Fruit fly (Drosophila melanogaster) whole organism, prepupa: ENCODE results near the gene Sec23.
A peak's percentile ranks its signal among the peaks of the same experiment; 100 is the strongest.

Source experiments
- Blimp-1 ChIP-seq: fragments of 200-800 bp; sonication (Bioruptor generic); optimal IDR thresholded peaks from 3 replicates; lab custom pipeline; 2017; ENCODE audit warnings: missing biosample characterization, missing genetic modification characterization, mild to moderate bottlenecking, moderate library complexity, missing genetic modification reagents
- CG10631 ChIP-seq: fragments of 200-800 bp; sonication (Bioruptor generic); optimal IDR thresholded peaks from 2 replicates; lab custom pipeline; 2016; ENCODE audit warnings: missing biosample characterization, missing genetic modification characterization
- CG11294 ChIP-seq: fragments of 200-800 bp; sonication (Bioruptor generic); IDR thresholded peaks from 2 replicates; pipeline ENCODE4 v1.3.6; 2022; ENCODE audit warnings: missing biosample characterization, missing genetic modification characterization
- CG11762 ChIP-seq: fragments of 200-800 bp; sonication (Bioruptor generic); optimal IDR thresholded peaks from 3 replicates; lab custom pipeline; 2016; ENCODE audit warnings: missing biosample characterization, missing genetic modification characterization; ENCODE audit not compliant: insufficient read depth
- CG11902 ChIP-seq: fragments of 200-800 bp; sonication (Bioruptor generic); optimal IDR thresholded peaks from 3 replicates; lab custom pipeline; 2016; ENCODE audit warnings: missing biosample characterization, missing genetic modification characterization
- CG15336 ChIP-seq: fragments of 200-800 bp; sonication (Bioruptor generic); IDR thresholded peaks from 2 replicates; pipeline ENCODE4 v1.3.6; 2022; ENCODE audit warnings: missing biosample characterization, missing genetic modification characterization
- CG1621 ChIP-seq: fragments of 200-800 bp; sonication (Bioruptor generic); optimal IDR thresholded peaks from 3 replicates; lab custom pipeline; 2018; ENCODE audit warnings: missing biosample characterization, mild to moderate bottlenecking, missing genetic modification characterization
- CG16779 ChIP-seq: fragments of 200-800 bp; sonication (Bioruptor generic); optimal IDR thresholded peaks from 3 replicates; lab custom pipeline; 2017; ENCODE audit warnings: missing biosample characterization, mild to moderate bottlenecking, missing genetic modification characterization
- CG3032 ChIP-seq: fragments of 200-800 bp; optimal IDR thresholded peaks from 2 replicates; lab custom pipeline; 2019; ENCODE audit warnings: missing biosample characterization, mild to moderate bottlenecking, missing genetic modification characterization, moderate library complexity
- CG31627 ChIP-seq: fragments of 200-800 bp; sonication (Bioruptor generic); optimal IDR thresholded peaks from 3 replicates; lab custom pipeline; 2016; ENCODE audit warnings: missing biosample characterization, missing genetic modification characterization
- CG32006 ChIP-seq: fragments of 200-800 bp; sonication (Bioruptor generic); optimal IDR thresholded peaks from 3 replicates; lab custom pipeline; 2017; ENCODE audit warnings: missing biosample characterization, mild to moderate bottlenecking, missing genetic modification characterization
- CG34406 ChIP-seq: fragments of 200-800 bp; sonication (Bioruptor generic); optimal IDR thresholded peaks from 3 replicates; lab custom pipeline; 2016; ENCODE audit warnings: missing biosample characterization, missing genetic modification characterization
- CG6163 ChIP-seq: fragments of 200-800 bp; sonication (Bioruptor generic); IDR thresholded peaks from 3 replicates; pipeline ENCODE4 v1.3.6; 2022; ENCODE audit warnings: missing biosample characterization, missing genetic modification characterization
- CG6792 ChIP-seq: fragments of 200-800 bp; sonication (Bioruptor generic); optimal IDR thresholded peaks from 3 replicates; lab custom pipeline; 2016; ENCODE audit warnings: missing biosample characterization, missing genetic modification characterization
- CG6808 ChIP-seq: fragments of 200-800 bp; sonication (Bioruptor generic); optimal IDR thresholded peaks from 3 replicates; lab custom pipeline; 2017; ENCODE audit warnings: missing biosample characterization, missing genetic modification characterization, mild to moderate bottlenecking, moderate library complexity, missing genetic modification reagents
- CG7368 ChIP-seq: fragments of 200-800 bp; sonication (Bioruptor generic); optimal IDR thresholded peaks from 3 replicates; lab custom pipeline; 2016; ENCODE audit warnings: missing biosample characterization, missing genetic modification characterization
- CG8119 ChIP-seq: fragments of 200-800 bp; sonication (Bioruptor generic); IDR thresholded peaks from 3 replicates; pipeline ENCODE4 v1.3.6; 2022; ENCODE audit warnings: missing biosample characterization, missing genetic modification characterization
- CG8632 ChIP-seq: fragments of 200-800 bp; sonication (Bioruptor generic); optimal IDR thresholded peaks from 3 replicates; lab custom pipeline; 2016; ENCODE audit warnings: missing biosample characterization, missing genetic modification characterization
- CG9139 ChIP-seq: fragments of 200-800 bp; sonication (Bioruptor generic); optimal IDR thresholded peaks from 3 replicates; lab custom pipeline; 2017; ENCODE audit warnings: missing biosample characterization, mild to moderate bottlenecking, missing genetic modification characterization
- Eip78C ChIP-seq: fragments of 200-800 bp; sonication (Bioruptor generic); peaks from one replicate; lab custom pipeline; 2016; ENCODE audit warnings: missing biosample characterization, missing genetic modification characterization
- Ets21C ChIP-seq: fragments of 200-800 bp; sonication (Bioruptor generic); optimal IDR thresholded peaks from 3 replicates; lab custom pipeline; 2016; ENCODE audit warnings: missing biosample characterization, missing genetic modification characterization
- Ets96B ChIP-seq: fragments of 200-800 bp; optimal IDR thresholded peaks from 2 replicates; lab custom pipeline; 2019; ENCODE audit warnings: missing biosample characterization, mild to moderate bottlenecking, missing genetic modification characterization, moderate library complexity
- Gug ChIP-seq: fragments of 200-800 bp; sonication (Bioruptor generic); IDR thresholded peaks from 2 replicates; pipeline ENCODE4 v1.3.6; 2022; ENCODE audit warnings: missing biosample characterization, missing genetic modification characterization
- Hr39 ChIP-seq: fragments of 200-800 bp; sonication (Bioruptor generic); optimal IDR thresholded peaks from 2 replicates; lab custom pipeline; 2016; ENCODE audit warnings: missing biosample characterization, missing genetic modification characterization
- Hr4 ChIP-seq: fragments of 200-800 bp; sonication (Bioruptor generic); optimal IDR thresholded peaks from 3 replicates; lab custom pipeline; 2016; ENCODE audit warnings: missing biosample characterization, missing genetic modification characterization
- Lpt ChIP-seq: fragments of 200-800 bp; sonication (Bioruptor generic); optimal IDR thresholded peaks from 3 replicates; lab custom pipeline; 2016; ENCODE audit warnings: missing biosample characterization, missing genetic modification characterization
- Met ChIP-seq: fragments of 200-800 bp; sonication (Bioruptor generic); optimal IDR thresholded peaks from 3 replicates; lab custom pipeline; 2016; ENCODE audit warnings: missing biosample characterization, missing genetic modification characterization
- OdsH ChIP-seq: fragments of 200-800 bp; sonication (Bioruptor generic); optimal IDR thresholded peaks from 3 replicates; lab custom pipeline; 2016; ENCODE audit warnings: missing biosample characterization, missing genetic modification characterization
- Sox15 ChIP-seq: fragments of 200-800 bp; sonication (Bioruptor generic); optimal IDR thresholded peaks from 3 replicates; lab custom pipeline; 2016; ENCODE audit warnings: missing biosample characterization, missing genetic modification characterization
- acj6 ChIP-seq: fragments of 200-800 bp; sonication (Bioruptor generic); optimal IDR thresholded peaks from 3 replicates; lab custom pipeline; 2016; ENCODE audit warnings: missing biosample characterization, missing genetic modification characterization
- cyc ChIP-seq: fragments of 200-800 bp; sonication (Bioruptor generic); optimal IDR thresholded peaks from 3 replicates; lab custom pipeline; 2016; ENCODE audit warnings: missing biosample characterization, missing genetic modification characterization
- dac ChIP-seq: fragments of 200-800 bp; sonication (Bioruptor generic); optimal IDR thresholded peaks from 2 replicates; lab custom pipeline; 2017; ENCODE audit warnings: missing biosample characterization, mild to moderate bottlenecking, missing genetic modification characterization
- dsx ChIP-seq: fragments of 200-800 bp; optimal IDR thresholded peaks from 3 replicates; lab custom pipeline; 2019; ENCODE audit warnings: missing biosample characterization, mild to moderate bottlenecking, missing genetic modification characterization, moderate library complexity; ENCODE audit not compliant: poor library complexity, severe bottlenecking
- eg ChIP-seq: fragments of 200-800 bp; sonication (Bioruptor generic); IDR thresholded peaks from 3 replicates; pipeline ENCODE4 v1.3.6; 2022; ENCODE audit warnings: missing biosample characterization, missing genetic modification characterization
- esn ChIP-seq: fragments of 200-800 bp; sonication (Bioruptor generic); optimal IDR thresholded peaks from 2 replicates; lab custom pipeline; 2016; ENCODE audit warnings: missing biosample characterization, mild to moderate bottlenecking, missing genetic modification characterization, moderate library complexity
- fd59A ChIP-seq: fragments of 200-800 bp; sonication (Bioruptor generic); optimal IDR thresholded peaks from 2 replicates; lab custom pipeline; 2017; ENCODE audit warnings: missing biosample characterization, mild to moderate bottlenecking, missing genetic modification characterization, missing genetic modification reagents
- fd85E ChIP-seq: fragments of 200-800 bp; sonication (Bioruptor generic); optimal IDR thresholded peaks from 3 replicates; lab custom pipeline; 2016; ENCODE audit warnings: missing biosample characterization, missing genetic modification characterization
- fkh ChIP-seq: fragments of 200-800 bp; sonication (Bioruptor generic); optimal IDR thresholded peaks from 3 replicates; lab custom pipeline; 2017; ENCODE audit warnings: missing biosample characterization, mild to moderate bottlenecking, missing genetic modification characterization, moderate library complexity
- net ChIP-seq: fragments of 200-800 bp; sonication (Bioruptor generic); optimal IDR thresholded peaks from 3 replicates; lab custom pipeline; 2016; ENCODE audit warnings: missing biosample characterization, missing genetic modification characterization
- pdm3 ChIP-seq: fragments of 200-800 bp; sonication (Bioruptor generic); optimal IDR thresholded peaks from 3 replicates; lab custom pipeline; 2016; ENCODE audit warnings: missing biosample characterization, missing genetic modification characterization
- spab ChIP-seq: fragments of 200-800 bp; sonication (Bioruptor generic); optimal IDR thresholded peaks from 2 replicates; lab custom pipeline; 2017; ENCODE audit warnings: missing biosample characterization, mild to moderate bottlenecking, missing genetic modification characterization, missing genetic modification reagents
- svp ChIP-seq: fragments of 200-800 bp; sonication (Bioruptor generic); peaks from one replicate; lab custom pipeline; 2016; ENCODE audit warnings: missing biosample characterization, missing genetic modification characterization
- topi ChIP-seq: fragments of 200-800 bp; sonication (Bioruptor generic); optimal IDR thresholded peaks from 3 replicates; lab custom pipeline; 2016; ENCODE audit warnings: missing biosample characterization, missing genetic modification characterization
- vri ChIP-seq: fragments of 200-800 bp; sonication (Bioruptor generic); optimal IDR thresholded peaks from 3 replicates; lab custom pipeline; 2016; ENCODE audit warnings: missing biosample characterization, mild to moderate bottlenecking, missing genetic modification characterization

Gene Sec23

dm6 chr3R:5672658-5673217, 23.9 kb downstream of the Sec23 start (continued):
- TF ChIP-seq CG10631 (GFP tag; lab: Kevin White, UChicago) (no peak), fd59A (GFP tag; lab: Kevin White, UChicago) (no peak), Ets96B (no peak), Eip78C (GFP tag; lab: Kevin White, UChicago) (peak; percentile 88), vri (GFP tag; lab: Kevin White, UChicago) (no peak), CG9139 (no peak), CG1621 (no peak), CG6808 (GFP tag; lab: Kevin White, UChicago) (no peak)

DNA sequence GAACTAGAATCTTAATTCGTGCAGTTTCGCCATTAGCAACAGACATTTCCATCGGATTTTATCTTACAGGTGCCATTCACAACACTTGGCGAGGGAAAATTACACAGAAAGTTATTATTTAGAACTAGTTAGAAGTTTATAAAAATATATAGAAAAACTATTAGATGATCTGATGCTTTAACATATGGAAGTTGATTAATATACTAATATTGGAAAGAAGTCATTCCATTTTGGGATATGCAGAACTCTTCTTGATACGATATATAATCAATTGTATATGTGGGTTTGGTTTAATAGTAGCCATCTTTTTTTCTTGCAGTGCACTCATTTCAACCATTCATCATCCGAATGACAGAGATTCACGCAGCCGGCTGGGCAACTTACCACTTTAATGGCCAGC, 33.4 kb downstream of the Sec23 start:
- no peak for TF ChIP-seq Lpt
- TF ChIP-seq CG15336 (GFP tag; lab: Robert Waterston, UW) = peak; percentile 72
- TF ChIP-seq CG32006 (GFP tag; lab: Kevin White, UChicago) = peak; percentile 57
- peak; percentile 30; the same call in 1 of the 3 replicates for TF ChIP-seq CG8119 (GFP tag; lab: Robert Waterston, UW)
- TF ChIP-seq Blimp-1 (GFP tag; lab: Kevin White, UChicago) = no peak
- TF ChIP-seq Eip78C (GFP tag; lab: Kevin White, UChicago) = peak; percentile 52
- no peak for TF ChIP-seq Met
- TF ChIP-seq Hr4 (GFP tag; lab: Kevin White, UChicago) = peak; percentile 47
- TF ChIP-seq, all 60 proteins: peak for 5

dm6 chr3R:5682921-5683748, 34.3 kb downstream of the Sec23 start:
- TF ChIP-seq CG11762 (GFP tag; lab: Kevin White, UChicago) (peak; percentile 41), CG10631 (GFP tag; lab: Kevin White, UChicago) (peak; percentile 53), Blimp-1 (GFP tag; lab: Kevin White, UChicago) (no peak), fd85E (GFP tag; lab: Kevin White, UChicago) (no peak), net (GFP tag; lab: Kevin White, UChicago) (peak; percentile 67), eg (GFP tag; lab: Robert Waterston, UW) (peak; percentile 89), CG7368 (GFP tag; lab: Kevin White, UChicago) (peak; percentile 38), acj6 (peak; percentile 59), fkh (no peak), CG8119 (GFP tag; lab: Robert Waterston, UW) (peak; percentile 91), CG8632 (GFP tag; lab: Kevin White, UChicago) (no peak), fd59A (GFP tag; lab: Kevin White, UChicago) (no peak), CG3032 (tag; lab: Kevin White, UChicago) (no peak), cyc (GFP tag; lab: Kevin White, UChicago) (no peak), CG6808 (GFP tag; lab: Kevin White, UChicago) (no peak), Ets21C (GFP tag; lab: Kevin White, UChicago) (no peak), CG31627 (GFP tag; lab: Kevin White, UChicago) (peak; percentile 7), CG11902 (GFP tag; lab: Kevin White, UChicago) (no peak), Hr4 (GFP tag; lab: Kevin White, UChicago) (peak; percentile 94), esn (peak; percentile 40), pdm3 (GFP tag; lab: Kevin White, UChicago) (peak; percentile 64), Hr39 (GFP tag; lab: Kevin White, UChicago) (no peak), svp (GFP tag; lab: Kevin White, UChicago) (no peak), CG15336 (GFP tag; lab: Robert Waterston, UW) (peak; percentile 93), OdsH (GFP tag; lab: Kevin White, UChicago) (peak; percentile 70), topi (GFP tag; lab: Kevin White, UChicago) (no peak), spab (GFP tag; lab: Kevin White, UChicago) (no peak), Eip78C (GFP tag; lab: Kevin White, UChicago) (peak; percentile 92), CG34406 (no peak), CG6163 (GFP tag; lab: Robert Waterston, UW) (peak; percentile 75), dsx (GFP tag; lab: Kevin White, UChicago) (no peak), CG6792 (GFP tag; lab: Kevin White, UChicago) (no peak), Gug (GFP tag; lab: Robert Waterston, UW) (peak; percentile 55), CG1621 (no peak), CG32006 (GFP tag; lab: Kevin White, UChicago) (peak; percentile 93), Sox15 (GFP tag; lab: Kevin White, UChicago) (no peak), CG11294 (GFP tag; lab: Robert Waterston, UW) (peak; percentile 44; the same call in 1 of the 2 replicates), dac (GFP tag; lab: Kevin White, UChicago) (peak; percentile 78), CG16779 (tag; lab: Kevin White, UChicago) (peak; percentile 61)
